Worm (Caenorhabditis elegans) whole organism, early embryonic: ENCODE results near the gene flh-1.
"Not testable (repeated sequence)": the region's sequence is repeated elsewhere in the genome, so short reads cannot be mapped to it uniquely, and the experiment has no call there.

Experiments
- B0310.2 ChIP-seq: sonication (generic microtip); optimal IDR thresholded peaks from 2 replicates; lab custom pipeline; 2016; ENCODE audit warnings: mild to moderate bottlenecking, missing genetic modification characterization, missing compliant biosample characterization
- F13C5.2 ChIP-seq: sonication (generic microtip); optimal IDR thresholded peaks from 2 replicates; lab custom pipeline; 2017; ENCODE audit warnings: mild to moderate bottlenecking, missing genetic modification characterization, inconsistent platforms, missing compliant biosample characterization
- aly-1 ChIP-seq: sonication (generic microtip); optimal IDR thresholded peaks from 2 replicates; lab custom pipeline; 2016; ENCODE audit warnings: missing genetic modification characterization, missing compliant biosample characterization
- ama-1 ChIP-seq: fragments of 150-350 bp; optimal IDR thresholded peaks from 2 replicates; lab custom pipeline; 2014
- ceh-36 ChIP-seq: sonication (generic microtip); optimal IDR thresholded peaks from 2 replicates; lab custom pipeline; 2016; ENCODE audit warnings: missing genetic modification characterization, inconsistent platforms, missing compliant biosample characterization
- hmg-4 ChIP-seq: fragments of 200-800 bp; sonication (Bioruptor generic); optimal IDR thresholded peaks from 2 replicates; lab custom pipeline; 2018; ENCODE audit warnings: mild to moderate bottlenecking, missing genetic modification characterization, missing compliant biosample characterization
- hnd-1 ChIP-seq: sonication (generic microtip); optimal IDR thresholded peaks from 2 replicates; lab custom pipeline; 2016; ENCODE audit warnings: missing genetic modification characterization, missing compliant biosample characterization
- tbx-37 ChIP-seq: fragments of 200-800 bp; sonication (Bioruptor generic); conservative IDR thresholded peaks from 2 replicates; pipeline ENCODE4 v1.3.6; 2022; ENCODE audit warnings: missing genetic modification reagents, missing genetic modification characterization, missing compliant biosample characterization

- not testable (repeated sequence) for TF ChIP-seq hmg-4 (GFP tag; lab: Kevin White, UChicago); ama-1 (lab: Kevin White, UChicago); F13C5.2 (tag; lab: Kevin White, UChicago); hnd-1; B0310.2 (tag; lab: Kevin White, UChicago); ceh-36; aly-1; tbx-37 (GFP tag; lab: Robert Waterston, UW)
Measured at ce11 chrIV:9293825-9294224, 29.8 kb upstream of the flh-1 start, which contains the start of gene nhr-264.
